Fruit fly (Drosophila melanogaster): ENCODE results near the gene CG33509.
A peak's percentile ranks its signal among the peaks of the same experiment; 100 is the strongest.

CG33509 gene

DNA sequence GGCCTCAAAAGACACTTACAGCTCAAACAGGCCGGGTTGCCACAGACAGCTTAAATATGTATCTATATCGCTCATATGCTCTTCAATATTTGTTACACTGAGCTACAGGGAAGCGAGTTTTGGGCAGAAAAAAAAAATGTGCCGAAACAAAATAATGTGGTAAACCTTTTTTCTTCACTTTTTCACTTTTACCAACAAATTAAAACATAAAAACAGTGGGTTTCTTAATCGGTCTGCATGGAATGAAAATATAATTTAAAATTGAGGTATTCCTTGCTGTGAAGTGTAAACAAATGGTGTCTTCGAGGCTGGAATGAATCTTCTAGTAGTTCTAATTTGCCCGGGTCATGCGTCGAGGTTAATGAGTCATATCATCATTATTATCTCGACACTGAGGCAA, 47.6 kb downstream of the CG33509 start (continued):
- 0 out of 3 replicates have a peak, but pooled peaks have one; percentile 49 for TF ChIP-seq H15 (GFP tag; IDR thresholded peaks at IDR 0.05)
- TF ChIP-seq CG30020 (tag; optimal IDR thresholded peaks at IDR 0.05), result no peak
- TF ChIP-seq CG9215 (GFP tag; IDR thresholded peaks at IDR 0.05), result 0 out of 2 replicates have a peak, but pooled peaks have one; percentile 8
- TF ChIP-seq sens (GFP tag), result peak; percentile 92
- no peak for TF ChIP-seq aop (GFP tag; IDR thresholded peaks at IDR 0.05)
- TF ChIP-seq Hmx (GFP tag; optimal IDR thresholded peaks at IDR 0.05), result no peak
- no peak for TF ChIP-seq D (optimal IDR thresholded peaks at IDR 0.05)
- peak; percentile 55 for TF ChIP-seq D (GFP tag; optimal IDR thresholded peaks at IDR 0.05)
- TF ChIP-seq zf30C (GFP tag; optimal IDR thresholded peaks at IDR 0.05), result no peak
- no peak for TF ChIP-seq br (optimal IDR thresholded peaks at IDR 0.05)
- no peak for TF ChIP-seq CG4360 (GFP tag; IDR thresholded peaks at IDR 0.05)
- peak; percentile 51 for TF ChIP-seq Antp (GFP tag; optimal IDR thresholded peaks at IDR 0.05)
- TF ChIP-seq CG10321 (GFP tag; IDR thresholded peaks at IDR 0.05), result 0 out of 2 replicates have a peak, but pooled peaks have one; percentile 23
- no peak for TF ChIP-seq Dref (GFP tag; IDR thresholded peaks at IDR 0.05)
- TF ChIP-seq CG9609 (GFP tag; optimal IDR thresholded peaks at IDR 0.05), result peak; percentile 26
- TF ChIP-seq PHDP (tag; optimal IDR thresholded peaks at IDR 0.05), result peak; percentile 76
- TF ChIP-seq ham (GFP tag; IDR thresholded peaks at IDR 0.05), result no peak
- peak; percentile 42 for TF ChIP-seq HLH54F (GFP tag; optimal IDR thresholded peaks at IDR 0.05)
- TF ChIP-seq lab (GFP tag; optimal IDR thresholded peaks at IDR 0.05), result peak; percentile 82
- TF ChIP-seq Hr51 (GFP tag; optimal IDR thresholded peaks at IDR 0.05), result peak in 1 of 2 experiments; percentile 69
- TF ChIP-seq gcm2 (GFP tag; optimal IDR thresholded peaks at IDR 0.05), result peak; percentile 8
- no peak for TF ChIP-seq CG33557 (GFP tag; optimal IDR thresholded peaks at IDR 0.05)
- peak; percentile 5 for TF ChIP-seq HmgZ (tag; optimal IDR thresholded peaks at IDR 0.05)
- peak; percentile 35; the same call in 1 of the 2 replicates for TF ChIP-seq CG3847 (GFP tag; IDR thresholded peaks at IDR 0.05)
- TF ChIP-seq CG8089 (GFP tag; optimal IDR thresholded peaks at IDR 0.05), result peak; percentile 36
- TF ChIP-seq mam (GFP tag; optimal IDR thresholded peaks at IDR 0.05), result peak; percentile 65
- TF ChIP-seq odd (GFP tag; optimal IDR thresholded peaks at IDR 0.05), result peak; percentile 39
- peak; percentile 68 for TF ChIP-seq slou (GFP tag; optimal IDR thresholded peaks at IDR 0.05)
- TF ChIP-seq schlank (tag; optimal IDR thresholded peaks at IDR 0.05), result peak; percentile 9
- peak; percentile 91 for TF ChIP-seq Ets65A (GFP tag)
- TF ChIP-seq C15 (GFP tag; IDR thresholded peaks at IDR 0.05), result no peak
- TF ChIP-seq CG8281 (tag; optimal IDR thresholded peaks at IDR 0.05), result peak; percentile 50
- peak; percentile 60 for TF ChIP-seq kay (GFP tag; optimal IDR thresholded peaks at IDR 0.05)
- peak; percentile 71 for TF ChIP-seq lmd (GFP tag; IDR thresholded peaks at IDR 0.05)
- TF ChIP-seq CG8944 (GFP tag; optimal IDR thresholded peaks at IDR 0.05), result peak; percentile 46
- no peak for TF ChIP-seq CG7745 (tag; optimal IDR thresholded peaks at IDR 0.05)
- peak; percentile 71 for TF ChIP-seq CG32532 (GFP tag; IDR thresholded peaks at IDR 0.05)
- TF ChIP-seq CG3281 (GFP tag; optimal IDR thresholded peaks at IDR 0.05), result peak; percentile 58
- TF ChIP-seq CG6689 (GFP tag; IDR thresholded peaks at IDR 0.05), result peak; percentile 72
- peak; percentile 13 for TF ChIP-seq CG12744 (GFP tag; optimal IDR thresholded peaks at IDR 0.05)
- peak; percentile 0 for TF ChIP-seq CG10274 (GFP tag; optimal IDR thresholded peaks at IDR 0.05)
- peak; percentile 55 for TF ChIP-seq caup (GFP tag; optimal IDR thresholded peaks at IDR 0.05; ENCODE audit: severe bottlenecking)
- TF ChIP-seq CoRest (tag; optimal IDR thresholded peaks at IDR 0.05), result peak; percentile 68
- TF ChIP-seq Blimp-1 (GFP tag; optimal IDR thresholded peaks at IDR 0.05), result peak; percentile 78
- TF ChIP-seq Taf1 (GFP tag; IDR thresholded peaks at IDR 0.05), result no peak
- TF ChIP-seq ash1 (GFP tag; optimal IDR thresholded peaks at IDR 0.05), result no peak
- TF ChIP-seq CG3726 (GFP tag; IDR thresholded peaks at IDR 0.05), result no peak
- peak; percentile 47 for TF ChIP-seq Hr3 (GFP tag; optimal IDR thresholded peaks at IDR 0.05)
- no peak for TF ChIP-seq ap (GFP tag; IDR thresholded peaks at IDR 0.05)
- peak; percentile 78 for TF ChIP-seq CG2889 (GFP tag; IDR thresholded peaks at IDR 0.05)
- TF ChIP-seq Rx (GFP tag; IDR thresholded peaks at IDR 0.05), result peak; percentile 36; the same call in 1 of the 2 replicates
- no peak for TF ChIP-seq Mad (GFP tag; optimal IDR thresholded peaks at IDR 0.05)
- no peak for TF ChIP-seq Tbp (GFP tag; optimal IDR thresholded peaks at IDR 0.05)
